Fruit fly (Drosophila melanogaster) whole organism, pupa: ENCODE results near the gene ng1.
A peak's percentile ranks its signal among the peaks of the same experiment; 100 is the strongest.

Experiments used
- CG4496 ChIP-seq: fragments of 200-800 bp; sonication (Bioruptor generic); IDR thresholded peaks from 3 replicates; pipeline ENCODE4 v1.3.6; 2022; ENCODE audit warnings: missing biosample characterization, missing genetic modification characterization
- CG8301 ChIP-seq: fragments of 200-800 bp; sonication (Bioruptor generic); optimal IDR thresholded peaks from 2 replicates; lab custom pipeline; 2018; ENCODE audit warnings: missing biosample characterization, mild to moderate bottlenecking, missing genetic modification characterization
- CG9948 ChIP-seq: fragments of 200-800 bp; sonication (Bioruptor generic); optimal IDR thresholded peaks from 2 replicates; lab custom pipeline; 2018; ENCODE audit warnings: missing biosample characterization, mild to moderate bottlenecking, missing genetic modification characterization, moderate library complexity
- EcR ChIP-seq: fragments of 200-800 bp; sonication (Bioruptor generic); optimal IDR thresholded peaks from 3 replicates; lab custom pipeline; 2019; ENCODE audit warnings: missing biosample characterization, missing genetic modification characterization, mild to moderate bottlenecking, moderate library complexity, missing genetic modification reagents
- Snoo ChIP-seq: fragments of 200-800 bp; sonication (Bioruptor generic); optimal IDR thresholded peaks from 3 replicates; lab custom pipeline; 2017; ENCODE audit warnings: missing biosample characterization, mild to moderate bottlenecking, missing genetic modification characterization, inconsistent platforms

DNA sequence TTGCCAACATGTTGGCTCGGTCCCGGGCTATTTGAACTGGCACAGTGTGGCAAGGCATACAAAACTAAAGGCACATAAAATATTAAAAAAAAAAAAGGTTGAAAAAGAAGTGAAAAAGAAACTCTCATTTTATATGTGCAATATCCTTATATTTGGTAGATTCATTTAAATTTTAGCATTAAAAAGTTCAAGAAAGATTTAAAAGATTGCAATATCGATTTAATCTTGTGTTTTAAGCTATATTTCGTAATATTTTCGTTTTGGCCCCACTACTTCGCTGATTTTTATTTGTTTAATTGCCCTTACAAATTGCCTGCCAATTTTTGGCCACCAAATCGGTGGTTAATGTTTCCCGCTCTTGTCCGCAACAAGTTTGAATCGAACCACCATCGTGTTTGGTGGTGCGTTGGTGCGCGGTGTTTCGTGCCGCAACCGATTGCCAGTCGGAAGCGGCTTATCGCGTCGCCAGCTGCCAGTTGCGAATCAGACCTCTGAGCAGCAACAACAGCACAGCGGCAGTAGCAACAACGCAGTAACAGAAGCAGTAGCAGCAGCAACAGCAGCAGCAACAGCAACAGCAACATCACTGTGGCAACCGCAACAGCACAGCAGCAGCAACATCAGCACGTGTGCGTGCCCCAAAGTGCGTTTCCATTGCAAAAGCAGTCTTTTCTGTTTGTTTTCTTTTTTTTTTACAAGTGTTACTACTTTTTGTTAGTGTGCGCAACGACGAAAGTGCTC lies 13.5 kb downstream of the ng1 start:
- peak; percentile 94 for TF ChIP-seq CG9948
- TF ChIP-seq CG4496 (GFP tag; lab: Robert Waterston, UW): peak; percentile 95
- TF ChIP-seq EcR (GFP tag; lab: Kevin White, UChicago): no peak
- peak; percentile 80 for TF ChIP-seq Snoo (tag; lab: Kevin White, UChicago)
- peak; percentile 96 for TF ChIP-seq CG8301 (tag; lab: Kevin White, UChicago)
